Fruit fly (Drosophila melanogaster): ENCODE results near the gene lush.

dm6 chr3L:19632766-19633632 lies 27.1 kb upstream of the lush start:
- TF ChIP-seq CG8944 (GFP tag; optimal IDR thresholded peaks at IDR 0.05) = no peak
- peak; percentile 56; the same call in 1 of the 3 replicates for TF ChIP-seq Mrtf (GFP tag; IDR thresholded peaks at IDR 0.05)
- peak; percentile 83 for TF ChIP-seq kah (GFP tag; optimal IDR thresholded peaks at IDR 0.05)
- no peak for TF ChIP-seq CG3163 (GFP tag; optimal IDR thresholded peaks at IDR 0.05)
